Worm (Caenorhabditis elegans) whole organism, L2 larva: Measurements from ENCODE around the gene tnt-2.

Source experiments
- ceh-82 ChIP-seq: fragments of 150-350 bp; optimal IDR thresholded peaks from 2 replicates; lab custom pipeline; 2014; ENCODE audit warnings: missing biosample characterization, missing genetic modification characterization
- dmd-4 ChIP-seq: sonication (generic microtip); optimal IDR thresholded peaks from 2 replicates; lab custom pipeline; 2017; ENCODE audit warnings: missing biosample characterization, missing genetic modification characterization
- egl-27 ChIP-seq: sonication (generic microtip); optimal IDR thresholded peaks from 3 replicates; lab custom pipeline; 2017; ENCODE audit warnings: missing biosample characterization, missing genetic modification reagents, missing genetic modification characterization
- fos-1 ChIP-seq: fragments of 150-350 bp; optimal IDR thresholded peaks from 2 replicates; lab custom pipeline; 2014; ENCODE audit warnings: missing biosample characterization, missing genetic modification characterization
- lin-13 ChIP-seq: fragments of 150-350 bp; optimal IDR thresholded peaks from 2 replicates; lab custom pipeline; 2014; ENCODE audit warnings: missing biosample characterization, missing genetic modification reagents, missing genetic modification characterization
- lin-39 ChIP-seq: fragments of 150-350 bp; optimal IDR thresholded peaks from 2 replicates; lab custom pipeline; 2014; ENCODE audit warnings: missing biosample characterization, missing genetic modification reagents, missing genetic modification characterization
- nhr-237 ChIP-seq: fragments of 150-350 bp; optimal IDR thresholded peaks from 2 replicates; lab custom pipeline; 2014; ENCODE audit warnings: missing biosample characterization, missing genetic modification characterization
- nhr-25 ChIP-seq: fragments of 150-350 bp; sonication (generic microtip); optimal IDR thresholded peaks from 3 replicates; lab custom pipeline; 2014; ENCODE audit warnings: missing biosample characterization, missing genetic modification characterization
- snpc-4 ChIP-seq: fragments of 150-350 bp; optimal IDR thresholded peaks from 2 replicates; lab custom pipeline; 2014; ENCODE audit warnings: missing biosample characterization, missing genetic modification characterization
- unc-62 ChIP-seq: fragments of 150-350 bp; optimal IDR thresholded peaks from 2 replicates; lab custom pipeline; 2014; ENCODE audit warnings: missing biosample characterization, missing genetic modification reagents, missing genetic modification characterization
- ztf-11 ChIP-seq: sonication (generic microtip); optimal IDR thresholded peaks from 2 replicates; lab custom pipeline; 2017; ENCODE audit warnings: missing biosample characterization, missing genetic modification characterization
- ztf-4 ChIP-seq: fragments of 150-350 bp; optimal IDR thresholded peaks from 2 replicates; lab custom pipeline; 2014; ENCODE audit warnings: missing biosample characterization, missing genetic modification characterization

DNA sequence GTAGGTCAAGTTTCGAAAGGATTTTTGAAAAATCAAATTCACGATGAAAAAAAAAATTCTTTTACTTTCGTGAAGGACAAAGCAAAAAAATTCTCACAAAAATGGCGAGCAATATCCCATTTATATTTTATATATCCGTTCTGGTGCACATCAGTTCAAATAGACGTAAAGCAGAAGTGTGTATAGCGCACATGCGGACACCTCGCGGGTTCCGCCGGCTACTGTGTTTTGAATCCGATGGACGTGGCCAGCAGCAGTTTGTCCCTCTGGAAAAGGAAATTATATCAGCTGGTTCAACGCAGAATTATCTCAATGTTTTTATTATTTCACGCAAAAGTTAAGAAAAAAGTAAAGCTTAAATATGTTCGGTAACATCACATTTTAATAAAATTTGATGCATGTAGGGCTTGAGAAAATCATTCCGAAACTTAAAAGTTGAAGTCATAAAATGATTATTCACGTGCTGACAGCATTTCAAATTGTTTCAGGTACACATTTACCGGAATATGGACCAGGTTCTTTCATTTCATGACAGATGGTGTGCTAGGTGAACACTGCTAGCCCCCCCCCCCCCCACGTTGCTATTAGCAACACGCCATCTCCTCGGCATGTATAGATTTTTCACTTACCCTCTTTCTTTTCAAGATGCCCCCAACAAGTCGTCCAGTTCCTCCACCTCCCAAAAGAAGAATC is 19.5 kb downstream of the tnt-2 start, which contains the start of gene jbts-14:
- TF ChIP-seq snpc-4: peak; percentile 72
- TF ChIP-seq ceh-82: no peak
- TF ChIP-seq fos-1: no peak
- TF ChIP-seq lin-39 (tag; lab: Kevin White, UChicago): no peak
- TF ChIP-seq egl-27 (tag; lab: Kevin White, UChicago): no peak
- TF ChIP-seq nhr-237 (tag; lab: Kevin White, UChicago): no peak
- TF ChIP-seq nhr-25 (tag; lab: Kevin White, UChicago): no peak
- no peak for TF ChIP-seq ztf-11 (tag; lab: Kevin White, UChicago)
- TF ChIP-seq lin-13 (GFP tag; lab: Kevin White, UChicago): no peak
- no peak for TF ChIP-seq unc-62 (GFP tag; lab: Kevin White, UChicago)
- no peak for TF ChIP-seq dmd-4 (tag; lab: Kevin White, UChicago)
- no peak for TF ChIP-seq ztf-4 (tag; lab: Kevin White, UChicago)
